Worm (Caenorhabditis elegans): ENCODE results near the gene K08D12.3.

Gene K08D12.3

DNA sequence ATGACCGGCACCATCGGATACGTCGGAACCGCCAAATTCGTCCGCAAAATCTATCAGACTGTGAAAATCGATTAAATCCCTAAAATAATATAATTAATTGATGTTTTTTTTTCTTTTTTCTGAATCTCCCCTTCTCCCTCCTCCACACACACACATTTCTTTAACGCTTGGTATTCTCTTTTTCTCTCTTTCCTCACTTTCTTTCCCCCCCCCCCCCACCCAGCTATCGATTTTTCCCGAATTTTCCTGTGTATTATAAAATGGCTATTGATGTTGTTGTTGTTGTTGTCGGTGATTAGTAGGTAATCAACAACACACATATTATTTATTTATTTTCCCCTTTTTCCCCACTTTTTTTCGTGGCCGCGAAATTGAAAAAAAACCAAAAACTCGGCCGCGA is 41.2 kb downstream of the K08D12.3 start:
- TF ChIP-seq M03D4.4 (tag; optimal IDR thresholded peaks at IDR 0.05) (no peak), hlh-1 (tag; optimal IDR thresholded peaks at IDR 0.05) (no peak), ceh-83 (GFP tag; optimal IDR thresholded peaks at IDR 0.05) (no peak), unc-120 (tag; optimal IDR thresholded peaks at IDR 0.05; ENCODE audit: poor library complexity, severe bottlenecking) (no peak), tbx-8 (GFP tag; optimal IDR thresholded peaks at IDR 0.05) (no peak), ceh-43 (GFP tag; optimal IDR thresholded peaks at IDR 0.05) (no peak), snpc-4 (tag; optimal IDR thresholded peaks at IDR 0.05) (no peak), mab-5 (tag; optimal IDR thresholded peaks at IDR 0.05) (no peak), ces-1 (GFP tag; optimal IDR thresholded peaks at IDR 0.05) (peak; percentile 6), lsy-2 (tag; optimal IDR thresholded peaks at IDR 0.05) (no peak), flh-1 (GFP tag; optimal IDR thresholded peaks at IDR 0.05) (no peak), cnd-1 (tag; optimal IDR thresholded peaks at IDR 0.05) (no peak), sptf-1 (tag; optimal IDR thresholded peaks at IDR 0.05) (peak; percentile 42), elt-3 (tag; optimal IDR thresholded peaks at IDR 0.05) (no peak), unc-62 (GFP tag; optimal IDR thresholded peaks at IDR 0.05) (no peak)

DNA sequence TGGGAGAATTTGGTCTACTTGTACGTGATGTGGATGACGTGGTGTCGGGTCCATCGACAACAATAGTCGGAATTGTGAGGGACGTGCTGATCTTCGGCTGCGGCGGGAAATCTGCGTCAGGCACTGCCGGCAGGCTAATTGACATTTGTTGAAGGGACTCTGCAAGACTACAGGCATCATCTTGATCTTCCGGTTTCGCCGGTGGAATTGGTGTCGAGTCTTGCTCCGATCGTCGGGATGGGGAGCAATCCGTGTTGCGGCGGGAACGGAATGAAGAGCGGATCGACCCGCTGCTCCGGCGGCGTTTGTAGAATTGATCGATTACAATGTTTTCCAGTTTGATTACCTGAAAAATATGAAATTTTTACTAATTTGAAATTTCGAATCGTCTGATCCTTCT is 42.4 kb downstream of the K08D12.3 start:
- TF ChIP-seq snpc-4 (tag; optimal IDR thresholded peaks at IDR 0.05) (no peak), mep-1 (tag; optimal IDR thresholded peaks at IDR 0.05) (no peak), nhr-28 (tag; optimal IDR thresholded peaks at IDR 0.05) (no peak), ces-1 (GFP tag; optimal IDR thresholded peaks at IDR 0.05) (no peak), ceh-43 (GFP tag; optimal IDR thresholded peaks at IDR 0.05) (no peak), zip-8 (tag; optimal IDR thresholded peaks at IDR 0.05) (no peak), sptf-1 (tag; optimal IDR thresholded peaks at IDR 0.05) (no peak), ztf-11 (tag; optimal IDR thresholded peaks at IDR 0.05) (no peak), unc-62 (GFP tag; optimal IDR thresholded peaks at IDR 0.05) (no peak), tbx-8 (GFP tag; optimal IDR thresholded peaks at IDR 0.05) (no peak), pha-4 (tag; optimal IDR thresholded peaks at IDR 0.05) (no peak), lsy-2 (tag; optimal IDR thresholded peaks at IDR 0.05) (no peak), ceh-39 (tag; optimal IDR thresholded peaks at IDR 0.05) (no peak), ceh-83 (GFP tag; optimal IDR thresholded peaks at IDR 0.05) (no peak), hlh-1 (tag; optimal IDR thresholded peaks at IDR 0.05) (no peak), flh-1 (GFP tag; optimal IDR thresholded peaks at IDR 0.05) (no peak)

DNA sequence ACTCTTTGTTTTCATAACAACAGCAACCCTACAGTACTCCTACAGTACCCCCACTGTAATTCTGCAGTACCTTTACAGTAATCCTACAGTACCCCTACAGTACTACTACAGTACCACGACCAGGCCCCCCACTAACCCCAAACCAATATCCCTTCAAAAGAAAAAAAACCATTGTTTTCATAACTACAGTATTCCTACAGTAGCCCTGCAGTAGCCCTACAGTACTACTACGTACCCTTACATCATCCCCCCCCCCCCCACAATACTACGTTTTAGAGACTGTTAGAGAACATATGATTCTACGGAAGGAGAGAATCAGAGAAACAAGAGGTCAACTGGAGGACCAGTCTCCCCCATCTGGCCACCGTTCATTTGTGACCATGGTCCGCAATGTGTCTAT is 43.4 kb downstream of the K08D12.3 start, which contains the start of gene Y41D4A.3:
Gene Y41D4A.3 (plus strand): TSS at position 301 of the 400 bp plus-strand sequence.
- TF ChIP-seq ceh-43 (GFP tag; optimal IDR thresholded peaks at IDR 0.05) (no peak), sptf-1 (tag; optimal IDR thresholded peaks at IDR 0.05) (peak; percentile 36), lsy-2 (tag; optimal IDR thresholded peaks at IDR 0.05) (peak; percentile 61), cnd-1 (tag; optimal IDR thresholded peaks at IDR 0.05) (peak; percentile 4)

DNA sequence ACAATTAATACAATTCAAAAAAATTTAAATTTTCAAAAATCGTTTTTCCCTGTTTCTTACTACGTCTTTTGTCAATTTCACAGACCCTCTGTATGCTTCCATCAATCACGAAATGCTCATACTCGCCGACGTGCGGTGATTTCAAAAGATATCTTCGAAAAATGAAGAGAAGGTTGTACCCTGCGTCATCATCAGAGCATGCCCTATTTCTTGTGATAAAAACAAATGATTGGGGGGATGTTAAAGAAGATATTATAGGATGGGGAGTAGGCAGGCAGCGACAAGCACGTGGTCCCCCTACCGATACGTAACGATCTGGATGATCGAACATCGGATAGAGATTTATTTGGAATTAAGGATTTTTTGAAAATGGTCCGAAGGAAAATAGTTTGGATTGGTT is 48.5 kb downstream of the K08D12.3 start:
- TF ChIP-seq drap-1 (GFP tag; optimal IDR thresholded peaks at IDR 0.05) (no peak), hlh-1 (tag; optimal IDR thresholded peaks at IDR 0.05) (peak; percentile 3), unc-62 (GFP tag; optimal IDR thresholded peaks at IDR 0.05) (peak; percentile 36), blmp-1 (tag; optimal IDR thresholded peaks at IDR 0.05) (no peak)
